Worm (Caenorhabditis elegans): Measurements from ENCODE around the gene cdl-1.

The cdl-1 gene

DNA sequence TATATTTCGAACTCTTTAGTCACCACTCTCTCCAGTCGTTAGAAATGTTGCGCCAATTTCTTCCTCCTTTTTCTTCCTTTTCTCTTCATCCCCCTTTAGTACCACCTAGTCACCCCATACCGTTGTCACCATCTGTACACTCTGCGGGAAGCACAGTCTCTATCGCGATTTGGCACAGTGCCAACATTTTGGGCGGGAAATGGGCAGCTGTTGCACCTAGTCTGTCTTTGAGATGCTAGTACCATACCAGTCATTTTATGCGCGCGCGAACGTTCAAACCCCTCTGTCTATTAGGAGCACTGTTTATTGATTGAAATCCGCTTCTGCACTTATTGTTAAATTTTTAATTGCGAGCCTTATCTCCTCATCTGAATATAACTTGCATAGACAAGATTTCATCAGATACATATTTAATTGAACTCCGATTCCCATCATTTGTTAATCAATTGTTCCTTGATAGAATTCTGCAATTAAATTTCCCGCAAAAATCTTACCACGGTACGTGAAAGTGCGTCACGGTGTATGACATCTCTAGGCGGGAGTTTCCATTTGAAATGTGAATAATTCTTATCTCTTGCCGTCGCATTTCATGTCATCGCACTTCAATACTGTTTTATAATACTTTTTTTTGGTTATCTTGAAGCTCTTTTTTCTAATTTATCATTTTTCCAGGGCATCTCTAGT, at the start of gene cdl-1:
Gene cdl-1, plus strand, starts transcription at position 673 of the 684 bp plus-strand sequence.
- no peak for TF ChIP-seq dao-5 (tag; optimal IDR thresholded peaks at IDR 0.05)
- TF ChIP-seq him-1 (tag; optimal IDR thresholded peaks at IDR 0.05), result no peak
- no peak for TF ChIP-seq W03F9.2 (tag; optimal IDR thresholded peaks at IDR 0.05)

DNA sequence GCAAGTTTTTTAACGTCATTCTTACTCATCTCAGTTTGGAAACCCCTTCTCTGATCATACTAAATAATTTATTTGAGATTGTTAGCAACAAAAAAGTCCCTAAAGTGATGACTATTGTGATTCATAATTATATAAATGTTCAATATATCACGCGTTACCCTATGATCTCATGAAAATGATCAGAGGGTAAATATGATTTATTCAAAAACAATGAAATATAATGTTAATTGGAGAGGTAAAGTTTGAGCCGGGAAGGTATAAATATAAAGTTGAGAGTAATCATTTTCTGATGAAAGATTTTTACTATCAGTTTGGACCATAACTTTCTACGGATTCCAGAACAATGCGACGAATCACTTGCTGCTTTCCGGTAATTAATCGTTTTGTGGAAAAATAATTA, 48.2 kb upstream of the cdl-1 start, which contains the start of gene C52A11.3:
Gene C52A11.3, plus strand, starts transcription at position 301 of the 400 bp plus-strand sequence.
- TF ChIP-seq dao-5 (tag; optimal IDR thresholded peaks at IDR 0.05) (no peak), W03F9.2 (tag; optimal IDR thresholded peaks at IDR 0.05) (no peak), him-1 (tag; optimal IDR thresholded peaks at IDR 0.05) (no peak)

DNA sequence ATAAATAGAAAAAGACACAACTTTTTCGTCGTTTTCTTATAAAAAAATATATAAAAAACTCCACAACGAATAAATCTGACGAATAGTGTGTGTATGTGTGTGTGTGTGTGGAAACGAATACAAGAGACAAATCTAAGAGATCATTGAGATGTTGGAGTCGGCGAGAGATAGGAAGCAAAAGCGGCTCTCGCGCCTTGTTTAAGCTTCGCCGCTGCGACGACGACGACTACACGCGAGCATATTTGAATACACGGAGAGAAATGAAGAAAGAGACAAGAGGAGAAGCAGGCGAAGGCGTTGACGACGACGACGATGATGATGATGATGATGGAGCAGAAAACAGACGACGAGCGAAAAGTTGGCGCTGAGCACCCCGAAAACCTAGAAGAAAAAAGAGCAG, 40.5 kb upstream of the cdl-1 start:
- TF ChIP-seq him-1 (tag; optimal IDR thresholded peaks at IDR 0.05) (peak; percentile 0), dao-5 (tag; optimal IDR thresholded peaks at IDR 0.05) (no peak)

DNA sequence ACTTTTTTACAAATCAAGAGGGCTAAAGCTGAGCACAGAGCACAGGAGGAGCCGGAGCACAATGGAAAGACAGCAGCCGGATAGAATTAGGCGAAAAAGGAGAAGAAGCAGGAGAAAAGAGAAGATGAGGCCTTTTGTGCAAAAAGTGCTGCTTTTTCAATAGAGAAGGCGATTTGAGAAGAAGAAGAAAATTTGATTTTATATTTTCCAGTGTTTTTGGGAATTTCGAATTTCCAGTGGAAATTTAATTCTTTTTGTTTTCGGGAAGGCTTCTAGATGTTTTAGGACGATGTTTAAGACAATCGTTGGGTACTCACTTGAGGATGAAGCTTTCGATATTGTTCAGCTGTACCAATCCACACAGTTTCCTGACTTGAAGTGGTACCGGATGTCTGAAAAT, 31.6 kb upstream of the cdl-1 start:
- TF ChIP-seq W03F9.2 (tag; optimal IDR thresholded peaks at IDR 0.05), result no peak
- no peak for TF ChIP-seq dao-5 (tag; optimal IDR thresholded peaks at IDR 0.05)
- no peak for TF ChIP-seq him-1 (tag; optimal IDR thresholded peaks at IDR 0.05)

DNA sequence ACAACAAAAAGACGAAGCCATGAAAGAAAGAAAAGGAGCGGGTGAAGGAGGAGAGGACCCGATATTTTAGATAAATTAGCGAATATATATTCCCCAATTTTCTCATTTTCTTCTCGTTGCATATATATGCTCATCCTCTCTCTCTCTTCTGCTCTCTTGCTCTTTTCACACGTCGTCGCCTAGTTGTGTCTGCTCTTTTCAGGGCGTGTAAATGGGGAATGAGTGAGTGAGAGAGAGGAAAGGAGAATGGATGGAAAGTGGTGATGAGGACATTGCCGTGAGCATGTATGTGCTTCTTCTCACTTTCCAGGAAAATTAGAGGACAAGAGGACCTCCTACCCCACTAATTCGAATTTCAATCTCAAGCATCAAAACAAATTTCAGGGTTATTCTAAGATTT, 29.8 kb upstream of the cdl-1 start:
- TF ChIP-seq him-1 (tag; optimal IDR thresholded peaks at IDR 0.05), result no peak
- TF ChIP-seq dao-5 (tag; optimal IDR thresholded peaks at IDR 0.05), result no peak
- no peak for TF ChIP-seq W03F9.2 (tag; optimal IDR thresholded peaks at IDR 0.05)

DNA sequence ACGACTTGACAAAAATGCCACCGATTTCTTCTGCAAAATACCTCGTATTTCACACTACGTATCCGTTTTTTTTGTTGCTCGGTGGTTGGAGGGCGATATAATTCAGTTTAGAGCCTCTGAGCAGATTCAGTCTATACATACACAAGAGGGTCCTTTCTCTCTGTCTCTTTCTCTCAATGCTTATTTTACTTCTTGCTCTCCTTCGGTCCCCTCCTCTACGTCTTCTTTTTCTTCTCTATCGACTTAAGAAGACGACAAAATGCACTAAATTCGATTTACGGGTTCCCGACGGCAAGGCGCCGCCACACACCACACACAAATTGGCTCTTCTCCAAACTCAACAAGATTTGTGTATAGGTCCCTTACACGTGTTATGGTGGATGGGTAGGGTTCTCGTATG, 26.3 kb upstream of the cdl-1 start:
- TF ChIP-seq dao-5 (tag; optimal IDR thresholded peaks at IDR 0.05) (no peak), W03F9.2 (tag; optimal IDR thresholded peaks at IDR 0.05) (no peak), him-1 (tag; optimal IDR thresholded peaks at IDR 0.05) (no peak)

DNA sequence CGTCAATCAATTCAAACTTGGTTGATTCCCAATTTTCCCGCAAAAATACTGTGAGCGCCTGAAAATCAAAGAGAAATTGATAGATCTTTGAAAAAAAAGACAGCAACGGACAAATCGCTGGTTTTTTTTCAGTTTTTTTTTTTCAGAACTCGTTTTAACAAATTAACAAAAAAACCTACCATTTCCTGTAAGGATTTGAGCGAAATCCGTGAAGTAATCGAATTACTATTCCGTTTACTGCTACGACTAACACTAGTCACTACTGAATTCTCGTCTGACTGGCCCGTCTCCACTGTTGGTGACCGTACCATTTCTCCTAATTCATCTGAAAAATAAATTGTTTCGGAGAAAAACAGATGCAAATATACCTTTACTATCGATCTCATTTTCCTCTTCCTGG, 25.8 kb upstream of the cdl-1 start:
- TF ChIP-seq him-1 (tag; optimal IDR thresholded peaks at IDR 0.05) (no peak), dao-5 (tag; optimal IDR thresholded peaks at IDR 0.05) (no peak), W03F9.2 (tag; optimal IDR thresholded peaks at IDR 0.05) (no peak)

DNA sequence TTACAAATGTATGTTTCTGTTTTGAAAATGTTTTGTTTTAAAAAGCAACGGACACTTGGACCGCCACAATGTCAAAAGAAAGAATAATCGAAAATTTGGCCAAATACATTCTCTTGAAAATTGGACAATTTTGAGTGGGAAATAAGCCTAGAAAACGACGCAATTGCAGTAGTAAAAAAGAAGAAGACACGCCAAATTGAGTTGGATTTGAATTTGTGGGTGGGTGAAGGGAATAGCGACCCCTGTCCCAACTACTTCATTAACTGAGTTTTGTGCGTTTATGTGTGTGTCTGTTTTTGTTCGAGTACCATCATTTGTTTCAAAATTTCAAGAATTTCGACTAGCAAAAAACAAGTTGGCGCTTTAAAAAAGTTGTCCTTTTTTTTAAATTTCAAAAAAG, 24.5 kb upstream of the cdl-1 start:
- TF ChIP-seq W03F9.2 (tag; optimal IDR thresholded peaks at IDR 0.05) (no peak), dao-5 (tag; optimal IDR thresholded peaks at IDR 0.05) (no peak), him-1 (tag; optimal IDR thresholded peaks at IDR 0.05) (no peak)

DNA sequence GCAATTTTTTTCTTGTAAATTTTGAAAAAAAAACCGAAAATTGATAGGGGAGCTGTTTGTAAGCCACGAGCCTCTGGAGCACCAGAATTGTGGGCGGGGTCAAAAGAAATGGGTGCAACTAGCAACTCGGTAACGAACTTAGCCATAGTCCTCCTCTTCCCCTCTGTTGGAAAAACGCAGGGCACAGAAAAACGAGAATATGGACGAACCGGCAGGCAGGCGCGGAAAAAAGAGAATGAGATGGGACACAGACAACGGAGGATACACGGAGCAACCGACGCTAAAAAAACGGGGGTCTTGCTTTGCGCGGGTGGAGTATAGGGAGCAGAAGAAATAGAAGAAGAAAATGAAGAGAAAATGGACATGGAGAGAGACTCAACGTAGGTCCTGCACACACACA, 23.6 kb upstream of the cdl-1 start:
- TF ChIP-seq him-1 (tag; optimal IDR thresholded peaks at IDR 0.05), result peak; percentile 65
- TF ChIP-seq W03F9.2 (tag; optimal IDR thresholded peaks at IDR 0.05), result no peak
- no peak for TF ChIP-seq dao-5 (tag; optimal IDR thresholded peaks at IDR 0.05)

DNA sequence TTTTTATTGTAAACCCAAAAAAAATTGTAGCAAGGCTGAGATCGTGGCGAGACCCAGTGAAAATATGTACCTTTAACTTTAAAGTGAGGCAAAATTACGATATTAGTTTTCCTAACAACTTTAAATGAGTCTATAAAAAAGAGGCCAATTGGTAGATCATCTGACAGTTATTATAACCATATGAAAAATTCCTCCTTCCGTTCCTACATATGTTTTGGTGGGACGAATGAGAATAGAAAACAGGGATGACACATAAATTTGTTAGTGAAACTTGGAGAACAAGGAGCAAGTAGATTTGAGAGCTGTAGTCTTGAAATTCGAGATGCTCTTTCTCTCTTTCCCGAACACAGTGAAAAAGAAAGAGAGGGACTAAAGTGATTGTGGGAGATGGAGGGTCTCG, 20.0 kb upstream of the cdl-1 start:
- TF ChIP-seq W03F9.2 (tag; optimal IDR thresholded peaks at IDR 0.05) (no peak), him-1 (tag; optimal IDR thresholded peaks at IDR 0.05) (no peak), dao-5 (tag; optimal IDR thresholded peaks at IDR 0.05) (no peak)

DNA sequence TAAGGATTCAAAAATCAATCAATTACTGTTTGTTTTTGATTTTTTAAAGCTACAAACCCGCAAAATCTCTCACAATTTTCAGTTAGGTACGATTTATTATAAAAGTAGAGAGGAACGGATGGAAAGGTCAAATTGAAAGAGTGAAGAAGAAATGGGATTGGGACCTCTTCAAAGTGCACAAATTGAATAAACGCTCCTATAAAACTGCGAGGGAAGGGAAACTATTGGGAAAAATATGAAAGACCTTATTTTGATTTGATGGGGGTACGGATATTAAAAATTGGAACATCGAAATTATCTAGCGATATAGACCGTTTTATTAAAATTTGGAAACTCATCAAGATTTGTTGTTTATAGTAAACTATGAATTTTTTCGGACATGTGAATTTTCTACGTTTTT, 18.5 kb upstream of the cdl-1 start:
- TF ChIP-seq dao-5 (tag; optimal IDR thresholded peaks at IDR 0.05), result no peak
- TF ChIP-seq W03F9.2 (tag; optimal IDR thresholded peaks at IDR 0.05), result no peak
- no peak for TF ChIP-seq him-1 (tag; optimal IDR thresholded peaks at IDR 0.05)

DNA sequence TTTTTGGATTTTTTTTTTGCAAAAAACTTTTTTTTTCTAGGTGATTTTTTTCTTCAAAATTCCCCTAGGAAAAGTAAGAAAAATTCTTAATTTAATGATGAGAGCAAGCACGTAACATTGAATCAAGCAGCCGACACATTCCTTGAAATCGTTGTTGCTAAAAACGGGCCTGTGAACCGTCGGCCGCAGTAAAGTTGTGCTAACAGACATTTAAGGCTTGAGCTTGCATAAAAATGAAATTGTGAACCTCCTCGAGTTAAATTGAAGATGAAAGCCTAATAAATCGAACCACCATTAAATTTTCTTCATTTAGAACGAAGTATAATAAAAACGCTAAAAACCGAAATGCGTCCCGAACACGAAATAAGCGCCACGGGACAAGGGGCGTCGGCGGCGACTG, 17.3 kb upstream of the cdl-1 start:
- TF ChIP-seq W03F9.2 (tag; optimal IDR thresholded peaks at IDR 0.05) (no peak), dao-5 (tag; optimal IDR thresholded peaks at IDR 0.05) (no peak), him-1 (tag; optimal IDR thresholded peaks at IDR 0.05) (no peak)

DNA sequence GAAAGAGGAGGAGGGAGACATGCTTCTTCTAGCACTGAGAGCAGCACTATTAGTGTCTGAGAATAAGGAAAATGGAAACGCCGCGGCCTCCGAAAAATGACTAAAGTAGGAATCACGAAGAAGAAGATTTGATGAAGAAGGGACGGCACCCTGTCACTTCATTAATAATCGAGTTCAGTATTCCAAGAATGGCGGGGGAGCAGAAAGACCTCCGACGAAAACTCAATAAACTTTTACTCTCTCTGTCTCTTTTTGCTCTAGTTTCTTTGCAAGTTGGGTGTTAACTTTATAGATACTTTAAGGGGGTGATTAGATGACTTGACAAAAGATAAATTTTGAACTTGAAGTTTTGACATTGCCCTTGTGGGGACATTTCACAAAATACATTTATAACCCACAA, 16.0 kb upstream of the cdl-1 start:
- no peak for TF ChIP-seq dao-5 (tag; optimal IDR thresholded peaks at IDR 0.05)
- TF ChIP-seq W03F9.2 (tag; optimal IDR thresholded peaks at IDR 0.05), result no peak
- TF ChIP-seq him-1 (tag; optimal IDR thresholded peaks at IDR 0.05), result no peak

DNA sequence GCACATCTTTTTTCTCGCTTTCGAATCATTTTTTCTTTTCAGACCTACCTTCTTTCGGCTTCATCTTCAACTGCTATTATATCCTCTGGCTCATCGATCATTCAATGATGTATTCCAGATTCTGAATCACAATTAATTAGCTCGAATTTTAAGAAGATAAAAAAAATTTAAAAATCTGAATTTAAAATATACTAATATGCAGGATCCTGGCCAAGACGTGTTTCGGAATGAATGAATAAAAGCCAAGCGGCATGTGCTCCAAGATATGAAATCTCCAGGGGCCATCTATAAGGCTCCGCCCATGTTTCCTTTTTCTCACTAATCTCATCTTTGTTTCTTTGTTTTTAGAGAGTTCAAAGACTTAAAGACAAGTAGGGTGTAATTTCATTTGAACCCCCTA, 7.2 kb upstream of the cdl-1 start, which contains the start of gene mpz-1:
Gene mpz-1, minus strand, starts transcription at position 101 of the 400 bp plus-strand sequence.
- no peak for TF ChIP-seq him-1 (tag; optimal IDR thresholded peaks at IDR 0.05)
- no peak for TF ChIP-seq W03F9.2 (tag; optimal IDR thresholded peaks at IDR 0.05)
- TF ChIP-seq dao-5 (tag; optimal IDR thresholded peaks at IDR 0.05), result no peak
